Fruit fly (Drosophila melanogaster) whole organism, embryonic: ENCODE data around the gene fit.
A peak's percentile ranks its signal among the peaks of the same experiment; 100 is the strongest.

Experiments used
- Blimp-1 ChIP-seq: fragments of 200-800 bp; sonication (Bioruptor generic); optimal IDR thresholded peaks from 3 replicates; lab custom pipeline; 2018; ENCODE audit warnings: missing biosample characterization, missing genetic modification characterization, mild to moderate bottlenecking, moderate library complexity, missing genetic modification reagents
- C15 ChIP-seq: fragments of 200-800 bp; sonication (Bioruptor generic); IDR thresholded peaks from 3 replicates; pipeline ENCODE4 v1.3.6; 2022; ENCODE audit warnings: missing biosample characterization, missing genetic modification characterization
- CG10147 ChIP-seq: fragments of 200-800 bp; sonication (Bioruptor generic); optimal IDR thresholded peaks from 2 replicates; lab custom pipeline; 2019; ENCODE audit warnings: missing biosample characterization, mild to moderate bottlenecking, missing genetic modification characterization, moderate library complexity
- CG1024 ChIP-seq: fragments of 200-800 bp; sonication (Bioruptor generic); IDR thresholded peaks from 2 replicates; pipeline ENCODE4 v1.3.6; 2022; ENCODE audit warnings: missing biosample characterization, missing genetic modification characterization
- CG10979 ChIP-seq: fragments of 200-800 bp; sonication (Bioruptor generic); optimal IDR thresholded peaks from 2 replicates; lab custom pipeline; 2018; ENCODE audit warnings: missing biosample characterization, mild to moderate bottlenecking, missing genetic modification characterization, moderate library complexity
- CG11695 ChIP-seq: fragments of 200-800 bp; sonication (Bioruptor generic); IDR thresholded peaks from 3 replicates; pipeline ENCODE4 v1.3.6; 2022; ENCODE audit warnings: missing biosample characterization, missing genetic modification characterization
- CG11696 ChIP-seq: fragments of 200-800 bp; sonication (Bioruptor generic); IDR thresholded peaks from 2 replicates; pipeline ENCODE4 v1.3.6; 2022; ENCODE audit warnings: missing biosample characterization, missing genetic modification characterization
- CG13296 ChIP-seq: fragments of 200-800 bp; sonication (Bioruptor generic); optimal IDR thresholded peaks from 3 replicates; lab custom pipeline; 2018; ENCODE audit warnings: missing biosample characterization, mild to moderate bottlenecking, missing genetic modification characterization
- CG14441 ChIP-seq: fragments of 200-800 bp; sonication (Bioruptor generic); IDR thresholded peaks from 2 replicates; pipeline ENCODE4 v1.3.6; 2022; ENCODE audit warnings: missing biosample characterization, missing genetic modification characterization
- CG15479 ChIP-seq: fragments of 200-800 bp; sonication (Bioruptor generic); optimal IDR thresholded peaks from 3 replicates; lab custom pipeline; 2019; ENCODE audit warnings: missing biosample characterization, mild to moderate bottlenecking, missing genetic modification characterization, moderate library complexity
- CG18262 ChIP-seq: fragments of 200-800 bp; optimal IDR thresholded peaks from 3 replicates; lab custom pipeline; 2019; ENCODE audit warnings: missing biosample characterization, mild to moderate bottlenecking, missing genetic modification characterization, moderate library complexity
- CG18476 ChIP-seq: fragments of 200-800 bp; sonication (Bioruptor generic); optimal IDR thresholded peaks from 2 replicates; lab custom pipeline; 2016; ENCODE audit warnings: missing biosample characterization, mild to moderate bottlenecking, missing genetic modification characterization
- CG2712 ChIP-seq: fragments of 200-800 bp; optimal IDR thresholded peaks from 3 replicates; lab custom pipeline; 2019; ENCODE audit warnings: missing biosample characterization, mild to moderate bottlenecking, missing genetic modification characterization, moderate library complexity
- CG30403 ChIP-seq: fragments of 200-800 bp; sonication (Bioruptor generic); optimal IDR thresholded peaks from 3 replicates; lab custom pipeline; 2016; ENCODE audit warnings: missing biosample characterization, missing genetic modification characterization
- CG34376 ChIP-seq: fragments of 200-800 bp; sonication (Bioruptor generic); optimal IDR thresholded peaks from 2 replicates; lab custom pipeline; 2018; ENCODE audit warnings: missing biosample characterization, mild to moderate bottlenecking, missing genetic modification characterization
- CG5180 ChIP-seq: fragments of 200-800 bp; sonication (Bioruptor generic); optimal IDR thresholded peaks from 3 replicates; lab custom pipeline; 2017; ENCODE audit warnings: missing biosample characterization, missing genetic modification characterization, mild to moderate bottlenecking, moderate library complexity, missing genetic modification reagents
- CG6689 ChIP-seq: fragments of 200-800 bp; sonication (Bioruptor generic); IDR thresholded peaks from 2 replicates; pipeline ENCODE4 v1.3.6; 2022; ENCODE audit warnings: missing biosample characterization, missing genetic modification characterization
- CG9215 ChIP-seq: fragments of 200-800 bp; sonication (Bioruptor generic); IDR thresholded peaks from 2 replicates; pipeline ENCODE4 v1.3.6; 2022; ENCODE audit warnings: missing biosample characterization, missing genetic modification characterization
- Camta ChIP-seq: fragments of 200-800 bp; sonication (Bioruptor generic); optimal IDR thresholded peaks from 2 replicates; lab custom pipeline; 2016; ENCODE audit warnings: missing biosample characterization, missing genetic modification characterization
- Dek ChIP-seq: fragments of 200-800 bp; sonication (Bioruptor generic); optimal IDR thresholded peaks from 3 replicates; lab custom pipeline; 2019; ENCODE audit warnings: missing biosample characterization, mild to moderate bottlenecking, missing genetic modification characterization, moderate library complexity
- Dll ChIP-seq: fragments of 200-800 bp; sonication (Bioruptor generic); IDR thresholded peaks from 4 replicates; pipeline ENCODE4 v1.3.6; 2022; ENCODE audit warnings: missing biosample characterization, missing genetic modification characterization; ENCODE audit not compliant: partially characterized antibody
- E2f1 ChIP-seq: fragments of 200-800 bp; sonication (Bioruptor generic); IDR thresholded peaks from 2 replicates; pipeline ENCODE4 v1.3.6; 2022; ENCODE audit warnings: missing biosample characterization, missing genetic modification characterization
- Fer2 ChIP-seq: fragments of 200-800 bp; sonication (Bioruptor generic); optimal IDR thresholded peaks from 2 replicates; lab custom pipeline; 2018; ENCODE audit warnings: missing biosample characterization, mild to moderate bottlenecking, missing genetic modification characterization, moderate library complexity
- Fer3 ChIP-seq: fragments of 200-800 bp; sonication (Bioruptor generic); optimal IDR thresholded peaks from 2 replicates; lab custom pipeline; 2018; ENCODE audit warnings: missing biosample characterization, mild to moderate bottlenecking, missing genetic modification characterization, moderate library complexity
- H15 ChIP-seq: fragments of 200-800 bp; sonication (Bioruptor generic); IDR thresholded peaks from 3 replicates; pipeline ENCODE4 v1.3.6; 2022; ENCODE audit warnings: missing biosample characterization, missing genetic modification characterization
- Jarid2 ChIP-seq: fragments of 200-800 bp; sonication (Bioruptor generic); optimal IDR thresholded peaks from 3 replicates; lab custom pipeline; 2017; ENCODE audit warnings: mild to moderate bottlenecking, missing biosample characterization, missing genetic modification reagents, missing genetic modification characterization
- Meics ChIP-seq: fragments of 200-800 bp; sonication (Bioruptor generic); optimal IDR thresholded peaks from 2 replicates; lab custom pipeline; 2017; ENCODE audit warnings: missing biosample characterization, mild to moderate bottlenecking, missing genetic modification characterization
- NK7.1 ChIP-seq: fragments of 200-800 bp; sonication (Bioruptor generic); optimal IDR thresholded peaks from 3 replicates; lab custom pipeline; 2016; ENCODE audit warnings: missing biosample characterization, missing genetic modification characterization
- Poxn ChIP-seq: fragments of 200-800 bp; sonication (Bioruptor generic); IDR thresholded peaks from 2 replicates; pipeline ENCODE4 v1.3.6; 2022; ENCODE audit warnings: missing biosample characterization, missing genetic modification characterization
- chinmo ChIP-seq: fragments of 200-800 bp; sonication (Bioruptor generic); IDR thresholded peaks from 4 replicates; pipeline ENCODE4 v1.3.6; 2022; ENCODE audit warnings: missing biosample characterization, missing genetic modification characterization; ENCODE audit not compliant: partially characterized antibody
- dysf ChIP-seq: fragments of 200-800 bp; sonication (Bioruptor generic); IDR thresholded peaks from 3 replicates; pipeline ENCODE4 v1.3.6; 2022; ENCODE audit warnings: missing biosample characterization, missing genetic modification characterization
- exex ChIP-seq: fragments of 200-800 bp; sonication (Bioruptor generic); optimal IDR thresholded peaks from 4 replicates; lab custom pipeline; 2018; ENCODE audit warnings: missing biosample characterization, mild to moderate bottlenecking, missing genetic modification characterization, moderate library complexity
- fd96Cb ChIP-seq: fragments of 200-800 bp; sonication (Bioruptor generic); optimal IDR thresholded peaks from 2 replicates; lab custom pipeline; 2018; ENCODE audit warnings: missing biosample characterization, mild to moderate bottlenecking, missing genetic modification characterization, moderate library complexity
- h ChIP-seq: fragments of >200 bp; optimal IDR thresholded peaks from 2 replicates; lab custom pipeline; 2017
- inv ChIP-seq: fragments of 200-800 bp; sonication (Bioruptor generic); IDR thresholded peaks from 2 replicates; pipeline ENCODE4 v1.3.6; 2022; ENCODE audit warnings: missing biosample characterization, missing genetic modification characterization; ENCODE audit not compliant: partially characterized antibody
- jigr1 ChIP-seq: fragments of 200-800 bp; sonication (Bioruptor generic); IDR thresholded peaks from 3 replicates; pipeline ENCODE4 v1.3.6; 2022; ENCODE audit warnings: missing biosample characterization, missing genetic modification characterization
- pita ChIP-seq: fragments of 200-800 bp; sonication (Bioruptor generic); optimal IDR thresholded peaks from 2 replicates; lab custom pipeline; 2017; ENCODE audit warnings: missing biosample characterization, mild to moderate bottlenecking, missing genetic modification characterization
- prd ChIP-seq, 3 experiments: fragments of >200 bp in 2 of 3; fragments of 200-800 bp in 1 of 3; sonication (Bioruptor generic) in 1 of 3; optimal IDR thresholded peaks in 2 of 3; IDR thresholded peaks in 1 of 3; 2 replicates in 2 of 3; 3 replicates in 1 of 3; pipeline versions ENCODE4 v1.3.6 to Lab custom; 2017 to 2022; ENCODE audit warnings: missing biosample characterization in 1 of 3, missing genetic modification characterization in 1 of 3
- ranshi ChIP-seq: fragments of 200-800 bp; sonication (Bioruptor generic); IDR thresholded peaks from 2 replicates; pipeline ENCODE4 v1.3.6; 2022; ENCODE audit warnings: missing biosample characterization, missing genetic modification characterization
- sc ChIP-seq, 3 experiments: fragments of >200 bp in 2 of 3; fragments of 200-800 bp in 1 of 3; sonication (Bioruptor generic) in 1 of 3; optimal IDR thresholded peaks; 2 replicates in 2 of 3; 3 replicates in 1 of 3; lab custom pipeline; 2017; ENCODE audit warnings: mild to moderate bottlenecking in 1 of 3, missing biosample characterization in 1 of 3, missing genetic modification characterization in 1 of 3, missing genetic modification reagents in 1 of 3
- scrt ChIP-seq: fragments of 200-800 bp; sonication (Bioruptor generic); optimal IDR thresholded peaks from 2 replicates; lab custom pipeline; 2018; ENCODE audit warnings: missing biosample characterization, mild to moderate bottlenecking, missing genetic modification characterization, moderate library complexity
- sisA ChIP-seq: fragments of 200-800 bp; sonication (Bioruptor generic); IDR thresholded peaks from 2 replicates; pipeline ENCODE4 v1.3.6; 2022; ENCODE audit warnings: missing biosample characterization, missing genetic modification characterization
- stwl ChIP-seq: fragments of 200-800 bp; sonication (Bioruptor generic); optimal IDR thresholded peaks from 3 replicates; lab custom pipeline; 2018; ENCODE audit warnings: missing biosample characterization, mild to moderate bottlenecking, missing genetic modification characterization, moderate library complexity
- twi ChIP-seq: fragments of 200-800 bp; optimal IDR thresholded peaks from 2 replicates; lab custom pipeline; 2019; ENCODE audit warnings: missing biosample characterization, mild to moderate bottlenecking, missing genetic modification characterization, moderate library complexity
- vfl ChIP-seq: fragments of 200-800 bp; sonication (Bioruptor generic); optimal IDR thresholded peaks from 2 replicates; lab custom pipeline; 2016; ENCODE audit warnings: missing biosample characterization, missing genetic modification characterization

Gene fit

DNA sequence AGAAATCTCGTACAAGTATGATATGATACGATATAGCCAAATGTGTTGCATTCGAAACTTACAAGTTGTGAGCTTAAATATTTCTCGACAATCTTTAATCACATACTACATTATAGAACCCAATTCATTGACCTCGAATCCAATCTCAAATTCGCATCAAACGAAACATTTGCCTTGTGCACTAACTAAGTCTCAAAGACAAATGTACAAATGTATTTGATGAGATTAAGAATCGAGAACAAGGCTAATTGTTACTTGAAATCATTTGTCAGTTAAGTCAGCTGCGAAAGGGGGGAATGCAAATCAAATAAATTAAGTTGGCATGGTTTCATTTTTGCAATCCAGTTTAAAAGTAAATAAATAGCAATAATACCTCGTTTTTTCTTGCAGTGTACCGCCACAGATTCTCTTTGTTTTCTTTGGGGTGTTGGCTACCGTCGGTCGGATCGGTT is 45.7 kb downstream of the fit start (continued):
- TF ChIP-seq CG15479 (GFP tag; lab: Kevin White, UChicago) (no peak), pita (no peak), twi (tag; lab: Kevin White, UChicago) (no peak), NK7.1 (GFP tag; lab: Kevin White, UChicago) (no peak), h (lab: Kevin White, UChicago) (no peak), Dll (GFP tag; lab: Robert Waterston, UW) (no peak), E2f1 (no peak), stwl (tag; lab: Kevin White, UChicago) (no peak), inv (GFP tag; lab: Robert Waterston, UW) (no peak), CG9215 (GFP tag; lab: Robert Waterston, UW) (no peak), Camta (no peak), CG11696 (GFP tag; lab: Robert Waterston, UW) (no peak)

DNA sequence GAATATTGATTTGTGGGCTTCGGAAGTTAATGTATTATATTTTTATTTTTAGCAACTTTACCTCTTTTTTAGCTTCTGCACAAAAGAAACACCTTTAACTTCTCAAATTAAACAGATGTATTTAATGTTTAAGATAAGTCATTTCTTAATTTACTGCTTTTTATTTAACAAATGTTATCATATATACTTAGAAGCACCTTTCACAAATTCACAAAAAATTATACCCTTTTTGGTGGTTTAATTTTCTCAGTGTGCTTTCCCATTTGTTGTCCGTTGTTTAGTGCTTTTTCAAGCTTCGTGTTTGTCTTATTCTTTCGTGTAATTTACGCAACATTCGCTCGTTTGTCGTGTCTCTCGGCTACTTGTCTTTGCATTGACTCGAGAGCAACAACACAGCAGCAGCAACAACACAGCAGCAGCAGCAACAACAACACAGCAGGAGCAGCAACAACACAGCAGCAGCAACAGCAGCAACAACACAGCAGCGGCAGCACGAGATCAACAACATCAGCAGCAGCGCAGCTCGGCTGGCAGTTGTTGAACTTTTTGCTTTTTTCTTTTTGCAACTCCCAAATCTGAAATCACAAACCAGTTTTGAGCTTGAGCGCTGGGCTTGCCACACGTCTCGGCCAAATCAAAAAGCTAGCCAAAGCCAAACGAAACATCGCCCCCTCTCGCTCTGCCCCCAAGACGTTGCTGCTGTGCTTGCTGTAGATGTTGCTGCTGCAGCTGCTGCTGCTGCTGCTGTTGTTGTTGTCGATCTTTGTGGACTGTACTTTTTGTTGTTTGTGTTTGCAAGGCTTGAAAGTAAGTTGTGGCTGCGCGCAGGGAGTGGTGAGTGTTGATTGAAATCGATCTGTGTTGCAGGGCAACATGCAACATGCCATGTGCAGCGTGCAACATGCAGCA is 46.9 kb downstream of the fit start:
- TF ChIP-seq CG10147, result peak; percentile 38
- peak; percentile 10 for TF ChIP-seq CG30403 (GFP tag; lab: Kevin White, UChicago)
- TF ChIP-seq Jarid2 (GFP tag; lab: Kevin White, UChicago), result peak; percentile 27
- 0 out of 2 replicates have a peak, but pooled peaks have one; percentile 31 for TF ChIP-seq CG11696 (GFP tag; lab: Robert Waterston, UW)
- peak; percentile 67 for TF ChIP-seq fd96Cb
- peak; percentile 41 for TF ChIP-seq Blimp-1 (GFP tag; lab: Kevin White, UChicago)
- TF ChIP-seq dysf, result peak; percentile 5; the same call in 1 of the 3 replicates
- TF ChIP-seq Fer2 (tag; lab: Kevin White, UChicago), result no peak
- TF ChIP-seq scrt, result peak; percentile 16
- TF ChIP-seq Poxn (GFP tag; lab: Robert Waterston, UW), result 0 out of 2 replicates have a peak, but pooled peaks have one; percentile 5
- peak; percentile 48 for TF ChIP-seq CG10979 (tag; lab: Kevin White, UChicago)
- peak; percentile 67 for TF ChIP-seq CG14441 (GFP tag; lab: Robert Waterston, UW)
- TF ChIP-seq Dek (tag; lab: Kevin White, UChicago), result no peak
- 0 out of 2 replicates have a peak, but pooled peaks have one; percentile 3 for TF ChIP-seq CG1024
- TF ChIP-seq CG2712 (tag; lab: Kevin White, UChicago), result peak; percentile 34
- TF ChIP-seq CG18262 (tag; lab: Kevin White, UChicago), result peak; percentile 9
- TF ChIP-seq E2f1, result peak; percentile 65
- peak; percentile 55; the same call in 1 of the 2 replicates for TF ChIP-seq ranshi (GFP tag; lab: Robert Waterston, UW)
- peak; percentile 77 for TF ChIP-seq CG11695
- peak; percentile 36 for TF ChIP-seq CG18476 (GFP tag; lab: Kevin White, UChicago)
- peak; percentile 77; the same call in 3 of the 4 replicates for TF ChIP-seq chinmo
- TF ChIP-seq vfl (GFP tag; lab: Kevin White, UChicago), result no peak
- peak; percentile 7 for TF ChIP-seq CG5180 (GFP tag; lab: Kevin White, UChicago)
- TF ChIP-seq CG13296 (GFP tag; lab: Kevin White, UChicago), result peak; percentile 23
- peak; percentile 61 for TF ChIP-seq CG6689 (GFP tag; lab: Robert Waterston, UW)
- peak; percentile 10 for TF ChIP-seq Fer3 (tag; lab: Kevin White, UChicago)
- no peak for TF ChIP-seq prd (optimal IDR thresholded peaks at IDR 0.05; lab: Kevin White, UChicago)
- no peak for TF ChIP-seq prd (GFP tag; IDR thresholded peaks at IDR 0.05; lab: Robert Waterston, UW)
- no peak for TF ChIP-seq sc (optimal IDR thresholded peaks at IDR 0.05; lab: Kevin White, UChicago)
- no peak for TF ChIP-seq sc (GFP tag; optimal IDR thresholded peaks at IDR 0.05; lab: Kevin White, UChicago)
- TF ChIP-seq Meics (GFP tag; lab: Kevin White, UChicago), result peak; percentile 43
- TF ChIP-seq H15 (GFP tag; lab: Robert Waterston, UW), result 0 out of 3 replicates have a peak, but pooled peaks have one; percentile 55
- peak; percentile 47 for TF ChIP-seq sisA (GFP tag; lab: Robert Waterston, UW)
- TF ChIP-seq CG34376, result no peak
- no peak for TF ChIP-seq exex
- TF ChIP-seq C15, result no peak
- TF ChIP-seq jigr1 (GFP tag; lab: Robert Waterston, UW), result 0 out of 3 replicates have a peak, but pooled peaks have one; percentile 16
